Fruit fly (Drosophila melanogaster): Measurements from ENCODE around the gene mura.

The mura gene

DNA sequence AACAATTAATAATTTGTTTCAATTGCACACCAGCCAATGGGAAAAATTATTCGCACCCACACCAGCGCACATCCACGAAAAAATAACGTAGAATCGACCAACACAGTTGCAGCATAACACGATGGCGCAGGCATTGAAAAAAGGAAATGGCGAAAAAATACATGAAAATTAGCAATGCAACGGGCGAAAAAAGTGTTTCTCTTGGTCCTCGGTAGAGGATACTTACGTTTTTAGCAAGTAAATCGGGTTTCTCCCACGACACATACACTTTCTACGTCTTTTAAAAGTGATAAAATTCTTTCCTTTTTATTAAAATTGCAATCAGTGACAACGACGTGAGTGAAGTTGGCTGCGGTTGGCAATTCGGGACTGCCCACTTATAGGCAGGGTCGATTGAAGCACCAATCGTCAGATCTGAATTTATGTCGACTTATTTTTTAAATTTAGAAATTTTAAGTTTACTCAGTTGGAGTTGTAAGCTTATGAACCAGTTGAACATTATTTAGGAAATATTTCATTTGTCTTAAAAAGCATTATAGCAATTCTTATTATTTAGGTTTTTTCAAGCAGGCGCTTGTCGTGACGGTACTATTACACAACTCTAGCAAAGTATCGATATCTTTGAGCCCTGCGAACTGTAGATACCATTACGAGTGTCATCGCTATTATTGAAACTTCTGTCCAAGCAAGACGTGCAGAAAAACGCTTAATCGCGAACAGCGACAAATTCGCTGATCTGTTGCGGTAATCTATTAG is 26.0 kb upstream of the mura start, which contains the start of the genes Kap-alpha3 and Son:
Gene Kap-alpha3, minus strand, starts transcription at position 352 of the 756 bp plus-strand sequence.
Gene Son, plus strand, starts transcription at position 661 of the 756 bp plus-strand sequence.
- TF ChIP-seq noc (tag; optimal IDR thresholded peaks at IDR 0.05), result peak; percentile 89

DNA sequence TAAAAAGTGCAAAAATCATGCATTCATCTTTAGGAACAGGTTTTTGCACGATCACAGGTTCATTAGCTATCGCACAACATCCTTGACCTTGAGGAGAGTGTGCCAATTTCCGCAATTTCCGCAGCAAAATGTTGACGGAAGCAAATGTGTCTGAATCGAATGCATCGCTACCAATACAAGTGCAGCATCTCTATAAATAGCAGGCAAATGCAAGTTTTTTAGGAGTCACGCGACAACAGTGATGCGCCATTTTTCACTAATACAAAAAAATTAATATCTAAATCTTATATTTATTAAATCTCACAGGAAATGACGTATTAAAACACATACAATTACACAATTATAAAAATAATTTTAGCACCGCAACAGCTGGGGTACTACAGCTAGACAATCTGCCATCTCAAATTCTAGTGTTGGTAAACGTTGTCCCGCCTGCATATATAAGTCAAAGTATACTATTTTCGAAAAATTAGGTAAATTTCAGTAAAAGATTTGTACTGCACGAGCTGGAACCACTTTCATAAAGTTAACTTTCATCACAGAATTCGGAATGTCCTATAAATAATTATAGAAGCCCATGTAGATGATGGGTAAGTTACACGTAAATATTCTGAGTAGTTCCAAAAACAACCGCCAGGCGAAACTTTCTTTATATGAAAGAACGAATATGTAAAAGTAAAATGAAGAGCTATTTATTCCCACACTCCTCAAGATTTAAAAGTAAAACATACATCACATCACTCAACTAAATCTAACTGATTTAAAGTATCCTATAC is 22.4 kb upstream of the mura start, which contains the start of gene CG9399:
Gene CG9399, minus strand, starts transcription at position 400 of the 776 bp plus-strand sequence.
- TF ChIP-seq noc (tag; optimal IDR thresholded peaks at IDR 0.05), result peak; percentile 77

DNA sequence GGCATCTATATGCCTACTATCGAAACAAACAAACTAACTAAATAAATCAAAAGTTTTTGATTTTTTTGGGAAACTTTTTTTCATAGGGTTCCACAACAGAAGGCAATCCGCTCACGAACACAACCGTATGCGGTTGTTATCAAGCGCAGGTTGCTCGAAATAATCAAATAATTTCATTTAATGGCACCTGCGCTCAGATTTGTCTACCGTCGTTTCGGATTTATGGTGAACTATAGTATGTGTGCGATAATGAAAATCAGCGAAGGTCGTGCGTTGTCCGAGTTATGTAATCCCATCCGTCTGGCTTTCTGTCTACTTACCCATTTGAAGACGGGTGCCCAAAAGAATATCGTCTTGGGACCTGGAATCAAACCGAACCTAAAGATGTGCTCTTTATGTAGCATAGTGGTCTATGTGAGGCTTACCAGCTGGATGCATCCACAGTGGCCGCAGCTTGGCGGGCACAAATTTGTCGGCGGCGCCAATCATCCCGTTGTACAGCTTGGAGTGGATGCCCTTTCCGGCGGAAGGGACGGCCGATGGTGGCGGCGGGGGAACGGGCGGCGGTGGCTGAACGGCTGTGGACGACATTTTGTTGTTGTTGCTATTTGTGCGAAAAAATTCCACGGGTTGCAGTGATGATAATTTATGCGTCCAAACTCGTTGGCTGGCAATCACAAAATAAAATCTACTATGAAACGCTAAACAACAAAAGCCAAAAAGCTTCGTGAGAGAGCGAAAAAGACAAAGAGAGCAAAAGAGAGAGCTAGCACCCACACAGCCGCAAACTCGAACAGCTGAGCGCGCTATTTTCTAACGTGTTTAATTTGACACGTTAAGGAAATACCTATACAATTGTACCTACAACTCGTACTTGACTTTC is 21.6 kb upstream of the mura start:
- peak; percentile 43 for TF ChIP-seq noc (tag; optimal IDR thresholded peaks at IDR 0.05)

DNA sequence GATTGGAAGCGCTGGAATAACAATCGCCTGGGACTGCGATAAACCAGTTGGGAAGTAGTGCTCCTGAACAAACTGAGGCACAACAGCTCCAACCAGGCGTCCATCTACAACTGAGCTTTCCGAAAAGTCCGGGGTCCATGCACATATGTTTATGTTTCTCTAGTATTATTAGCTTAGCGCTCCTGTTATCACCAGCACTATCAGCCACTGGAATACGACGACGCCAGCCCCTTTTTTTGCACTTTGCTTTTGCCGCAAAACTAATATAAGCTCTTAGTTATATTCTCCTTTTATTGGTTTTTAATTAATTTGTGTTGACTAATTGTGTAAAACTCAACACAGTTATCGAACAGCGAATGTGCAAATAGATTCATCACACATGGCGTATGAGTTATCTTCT is 19.9 kb upstream of the mura start, which contains the start of gene CG9396:
Gene CG9396, minus strand, starts transcription at position 101 of the 400 bp plus-strand sequence.
- no peak for TF ChIP-seq noc (tag; optimal IDR thresholded peaks at IDR 0.05)

DNA sequence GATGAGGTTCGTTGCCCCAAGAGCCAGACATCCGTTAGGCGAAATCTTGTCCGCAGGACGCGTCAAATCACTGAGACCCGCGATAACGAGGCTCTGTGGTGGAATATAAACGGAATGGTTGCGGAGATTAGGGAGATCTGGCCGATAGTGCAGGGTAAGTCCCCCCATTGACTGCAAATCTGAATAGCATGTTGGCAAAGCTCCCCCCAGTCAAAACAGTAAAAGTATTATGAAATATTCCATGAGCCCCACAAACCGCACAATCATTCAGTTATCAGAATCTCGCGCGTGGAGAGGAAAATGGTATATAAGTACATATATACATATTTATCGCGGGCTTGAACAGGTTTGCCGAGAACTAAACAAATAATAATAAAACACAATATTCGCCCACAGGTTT is 19.1 kb upstream of the mura start:
- no peak for TF ChIP-seq noc (tag; optimal IDR thresholded peaks at IDR 0.05)

DNA sequence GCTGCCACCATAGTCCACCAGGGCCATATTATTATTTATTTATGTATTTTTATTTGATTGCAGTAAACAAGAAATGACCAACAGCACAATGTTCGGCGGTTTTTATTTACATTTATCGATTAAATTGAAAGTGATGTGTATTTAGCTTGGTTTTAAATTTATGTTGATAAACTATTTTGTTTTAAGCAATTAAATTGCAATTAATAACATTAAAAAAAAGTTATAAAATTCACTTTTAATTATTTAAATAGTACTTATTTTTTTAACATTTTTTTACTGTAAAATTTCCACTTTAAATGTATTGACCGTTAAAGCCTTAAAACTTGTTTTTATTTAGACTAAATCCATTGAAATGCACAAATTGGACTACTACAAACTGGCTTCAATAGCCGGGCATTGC is 18.5 kb upstream of the mura start, which contains the start of gene CG16790:
Gene CG16790, minus strand, starts transcription at position 101 of the 400 bp plus-strand sequence.
- TF ChIP-seq noc (tag; optimal IDR thresholded peaks at IDR 0.05), result no peak

DNA sequence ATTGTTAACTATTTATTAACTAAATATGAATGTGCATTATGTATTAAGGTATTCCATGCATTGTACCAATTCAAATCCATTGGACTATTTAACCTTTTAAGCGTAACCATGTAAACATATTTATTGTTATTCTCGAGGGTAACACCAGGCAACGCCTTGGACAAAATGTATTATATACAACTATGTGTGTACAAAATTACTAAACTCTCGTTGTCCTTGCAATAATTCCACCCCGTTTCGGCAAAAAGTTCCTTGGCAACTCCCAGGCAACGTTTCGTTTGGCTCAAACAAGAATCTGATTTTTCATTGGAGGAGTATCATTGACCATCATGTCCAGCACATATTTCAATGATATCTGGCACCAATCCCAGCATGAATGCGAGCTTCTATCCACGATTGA is 14.3 kb upstream of the mura start, which contains the start of gene CG16789:
Gene CG16789, plus strand, starts transcription at position 301 of the 400 bp plus-strand sequence.
- no peak for TF ChIP-seq noc (tag; optimal IDR thresholded peaks at IDR 0.05)

DNA sequence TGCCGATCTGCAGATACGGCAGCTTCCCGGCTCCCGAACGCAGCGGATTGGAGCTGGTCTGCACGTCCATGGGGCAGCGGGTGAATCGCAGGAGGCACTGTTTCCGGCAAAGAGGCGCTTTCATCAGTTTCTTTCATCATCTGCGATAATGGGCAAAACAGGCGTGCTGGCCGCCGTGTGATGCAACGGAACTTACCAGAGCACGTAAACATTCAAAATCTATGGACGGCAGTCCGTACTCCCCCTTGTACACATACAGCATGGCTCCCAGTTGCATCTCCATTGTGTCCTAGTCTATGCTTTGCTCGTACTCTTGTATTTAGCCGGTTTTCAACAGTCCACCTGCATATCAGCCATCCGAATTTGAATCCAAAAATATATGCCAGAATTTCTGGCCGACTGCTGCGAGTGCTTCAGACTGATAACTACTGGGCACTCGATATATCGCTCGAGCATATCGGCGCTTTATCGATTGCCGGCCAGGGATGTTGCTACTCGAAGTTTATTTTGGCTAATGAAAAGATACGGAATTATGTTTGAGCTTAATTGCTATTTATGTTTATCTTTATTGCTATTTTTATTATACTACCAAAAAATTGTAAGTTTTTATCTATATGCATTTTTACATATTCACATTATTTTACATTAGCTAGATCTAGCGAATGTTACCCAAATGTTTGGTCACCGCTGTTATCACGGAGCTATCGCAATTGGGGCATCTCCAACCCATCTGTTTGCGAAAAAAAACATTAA is 11.8 kb upstream of the mura start, which contains the start of the genes CG9393 and Vps45:
Gene CG9393, minus strand, starts transcription at position 434 of the 753 bp plus-strand sequence.
Gene Vps45, plus strand, starts transcription at position 685 of the 753 bp plus-strand sequence.
- TF ChIP-seq noc (tag; optimal IDR thresholded peaks at IDR 0.05), result no peak

DNA sequence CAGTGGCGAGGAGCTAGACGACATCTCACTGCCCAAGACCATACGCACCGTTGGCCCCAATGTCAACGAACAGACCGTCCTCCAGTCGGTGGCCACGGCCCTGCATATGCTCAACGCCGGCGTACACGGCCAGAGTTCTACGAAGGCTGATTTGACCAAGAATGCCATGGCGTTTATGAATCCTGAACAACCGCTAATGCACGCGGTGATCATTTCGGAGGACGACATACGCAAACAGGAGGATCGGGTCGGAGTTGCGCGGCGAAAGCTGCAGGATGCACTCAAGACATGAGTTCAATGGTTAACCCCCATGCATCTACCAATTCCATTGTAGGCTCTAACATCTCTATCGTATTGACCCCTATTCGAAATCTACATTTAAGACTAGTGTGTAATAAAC is 9.5 kb upstream of the mura start:
- no peak for TF ChIP-seq noc (tag; optimal IDR thresholded peaks at IDR 0.05)

DNA sequence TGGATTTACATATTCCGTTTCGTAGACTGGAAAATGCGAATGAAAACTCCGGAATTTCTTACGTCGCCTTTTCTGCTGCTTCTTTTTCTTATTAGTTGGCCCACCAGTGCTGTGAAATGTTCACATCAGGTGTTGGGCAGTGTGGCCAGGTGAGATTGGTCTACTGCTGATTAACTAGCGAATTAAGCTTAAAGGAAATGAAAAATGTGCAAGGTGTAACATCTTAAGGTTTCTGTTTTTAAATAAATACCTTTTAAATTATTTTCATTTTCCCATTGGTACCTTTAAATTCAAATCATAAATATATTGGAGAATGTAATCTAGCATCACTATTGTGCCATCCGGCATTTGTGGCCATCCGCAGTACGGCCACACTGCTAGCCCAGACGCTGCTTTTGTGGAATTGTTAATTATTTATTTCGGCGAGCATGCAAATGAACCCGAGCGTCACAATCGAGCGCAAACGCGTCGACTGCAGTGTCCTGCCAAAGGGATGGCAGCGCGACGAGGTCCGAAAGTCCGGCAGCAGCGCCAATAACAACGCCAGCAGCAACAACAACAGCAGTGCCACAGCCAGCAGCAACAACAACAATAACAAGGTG is 7.9 kb upstream of the mura start, which contains the start of the genes AP-1mu and MBD-like:
Gene AP-1mu, minus strand, starts transcription at position 113 of the 602 bp plus-strand sequence.
Gene MBD-like, plus strand, starts transcription at position 348 of the 602 bp plus-strand sequence.
- TF ChIP-seq noc (tag; optimal IDR thresholded peaks at IDR 0.05), result peak; percentile 61

DNA sequence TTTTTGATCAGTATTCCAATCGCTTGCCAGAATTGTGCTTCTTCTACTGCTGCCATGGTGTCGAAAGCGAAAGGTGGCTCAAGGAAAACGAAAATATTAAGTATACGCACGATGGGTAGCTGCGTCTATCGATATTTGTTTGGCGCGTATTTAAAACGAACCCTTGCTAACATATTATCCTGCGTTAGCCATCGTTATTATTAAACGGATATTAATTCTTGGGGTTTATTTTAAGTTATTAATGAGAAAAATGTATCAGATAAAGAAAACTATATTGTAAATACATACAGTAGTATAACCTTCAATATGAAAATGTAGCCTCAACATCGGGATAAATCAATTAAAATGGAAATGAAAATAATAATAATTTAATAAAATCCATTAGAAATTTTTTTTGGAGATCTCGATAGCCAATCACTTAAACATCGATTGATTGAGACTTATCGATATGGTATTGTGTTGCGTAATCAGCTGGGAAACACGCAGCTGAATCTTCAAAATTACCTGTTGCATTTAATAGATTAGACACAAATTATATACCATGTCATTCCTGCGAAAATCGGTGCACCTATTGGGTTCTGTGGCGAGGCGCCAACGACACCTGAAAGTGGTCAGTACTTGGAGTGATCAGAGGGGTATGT is 3.8 kb upstream of the mura start, which contains the start of the genes CG9386 and BckdhA:
Gene CG9386, minus strand, starts transcription at position 75 of the 641 bp plus-strand sequence.
Gene BckdhA, plus strand, starts transcription at position 452 of the 641 bp plus-strand sequence.
- peak; percentile 50 for TF ChIP-seq noc (tag; optimal IDR thresholded peaks at IDR 0.05)

DNA sequence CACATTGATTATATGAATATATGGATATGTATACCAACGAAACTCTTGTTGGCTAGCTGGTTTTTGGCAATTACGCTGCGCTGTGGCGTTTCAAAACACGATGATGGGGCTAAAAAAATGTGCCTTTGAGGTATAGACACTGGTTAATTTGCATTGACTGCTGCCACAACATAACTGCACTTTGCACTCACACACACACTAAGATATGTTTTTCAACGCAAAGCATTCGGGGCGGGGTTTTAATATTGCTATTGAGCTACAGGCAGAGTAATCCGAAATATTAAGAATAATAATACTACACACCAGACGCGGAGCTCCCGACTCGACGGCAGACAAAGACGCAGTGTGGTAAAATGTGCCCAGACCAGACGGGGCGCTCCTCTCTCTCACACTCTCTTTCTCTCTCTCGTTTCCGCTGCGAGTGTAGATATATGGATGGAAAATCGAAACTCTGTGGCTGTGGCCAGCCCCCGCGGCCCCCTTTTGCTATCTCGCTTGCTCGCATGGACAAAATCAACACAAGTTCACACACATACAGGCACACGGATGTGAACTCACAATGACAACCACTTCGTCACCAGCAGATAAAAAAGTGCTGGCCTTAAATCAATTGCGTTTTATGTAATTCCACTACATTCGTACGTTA is 470 bp downstream of the mura start:
- no peak for TF ChIP-seq noc (tag; optimal IDR thresholded peaks at IDR 0.05)

All from whole organism, larva.